Worm (Caenorhabditis elegans): ENCODE measurements around the gene C52E2.4.
"Not testable (repeated sequence)": the region's sequence is repeated elsewhere in the genome, so short reads cannot be mapped to it uniquely, and the experiment has no call there.

The C52E2.4 gene

ce11 chrII:1854094-1854493 is 11.1 kb downstream of the C52E2.4 start, which contains the start of gene fbxb-95:
TSS of gene fbxb-95 (plus strand) at chrII:1854394.
- not testable (repeated sequence) for TF ChIP-seq fos-1, tbx-2, nhr-47 (tag; optimal IDR thresholded peaks at IDR 0.05)

- TF ChIP-seq efl-1 (optimal IDR thresholded peaks at IDR 0.05), result peak; percentile 34 to 64
- peak; percentile 38 to 91 for TF ChIP-seq efl-1 (GFP tag; optimal IDR thresholded peaks at IDR 0.05 in 1 of 2)
- TF ChIP-seq dpl-1 (GFP tag; optimal IDR thresholded peaks at IDR 0.05), result peak in 1 of 3 experiments; percentile 20
Measured at ce11 chrII:1861285-1861793, 18.4 kb downstream of the C52E2.4 start, which contains the start of gene C16C4.18. TSS of gene C16C4.18 (minus strand) at chrII:1861335.

ce11 chrII:1862334-1862733 is 19.4 kb downstream of the C52E2.4 start, which contains the start of gene fbxb-98:
TSS of gene fbxb-98 (plus strand) at chrII:1862634.
- TF ChIP-seq grh-1 (GFP tag; IDR thresholded peaks at IDR 0.05); nhr-71 (tag; optimal IDR thresholded peaks at IDR 0.05); nhr-12 (tag; optimal IDR thresholded peaks at IDR 0.05): not testable (repeated sequence)

- no peak for TF ChIP-seq hlh-17 (GFP tag; optimal IDR thresholded peaks at IDR 0.05; ENCODE audit: borderline replicate concordance)
- TF ChIP-seq efl-1 (optimal IDR thresholded peaks at IDR 0.05), result no peak
- peak in 1 of 2 experiments; percentile 32 for TF ChIP-seq efl-1 (GFP tag; optimal IDR thresholded peaks at IDR 0.05 in 1 of 2)
Measured at ce11 chrII:1864278-1864677, 21.3 kb downstream of the C52E2.4 start, which contains the start of gene C16C4.17. TSS of gene C16C4.17 (plus strand) at chrII:1864578.

ce11 chrII:1865683-1866431 is 22.9 kb downstream of the C52E2.4 start, which contains the start of gene math-15:
TSS of gene math-15 (plus strand) at chrII:1866381.
- TF ChIP-seq ama-1 (optimal IDR thresholded peaks at IDR 0.05) (no peak), elt-2 (tag; optimal IDR thresholded peaks at IDR 0.05) (peak; percentile 59), nhr-47 (tag; optimal IDR thresholded peaks at IDR 0.05) (no peak), efl-1 (optimal IDR thresholded peaks at IDR 0.05) (no peak), efl-1 (GFP tag; optimal IDR thresholded peaks at IDR 0.05 in 1 of 2) (peak in 1 of 2 experiments; percentile 79), isw-1 (GFP tag; IDR thresholded peaks at IDR 0.05) (no peak)

- TF ChIP-seq ama-1 (optimal IDR thresholded peaks at IDR 0.05) (no peak), F16B12.6 (tag; optimal IDR thresholded peaks at IDR 0.05) (no peak), sptf-1 (tag; optimal IDR thresholded peaks at IDR 0.05) (no peak), lin-13 (GFP tag; optimal IDR thresholded peaks at IDR 0.05) (no peak), ztf-4 (tag; optimal IDR thresholded peaks at IDR 0.05) (no peak), dpl-1 (GFP tag; optimal IDR thresholded peaks at IDR 0.05) (no peak), ceh-88 (GFP tag; IDR thresholded peaks at IDR 0.05) (no peak), ces-1 (GFP tag; optimal IDR thresholded peaks at IDR 0.05) (no peak), pqm-1 (tag; optimal IDR thresholded peaks at IDR 0.05) (no peak)
Measured at ce11 chrII:1869120-1869519, 26.2 kb downstream of the C52E2.4 start, which contains the start of gene math-14. TSS of gene math-14 (plus strand) at chrII:1869420.

- no peak for TF ChIP-seq nhr-76 (tag; optimal IDR thresholded peaks at IDR 0.05)
- no peak for TF ChIP-seq nhr-84 (tag; optimal IDR thresholded peaks at IDR 0.05)
- TF ChIP-seq elt-2 (tag; optimal IDR thresholded peaks at IDR 0.05), result peak; percentile 33
Measured at ce11 chrII:1870875-1871592, 28.1 kb downstream of the C52E2.4 start, which contains the start of gene math-10. TSS of gene math-10 (plus strand) at chrII:1871542.

ce11 chrII:1875658-1876057 is 32.7 kb downstream of the C52E2.4 start, which contains the start of gene math-13:
TSS of gene math-13 (plus strand) at chrII:1875958.
- TF ChIP-seq skn-1 (tag; optimal IDR thresholded peaks at IDR 0.05), result no peak
- TF ChIP-seq dsc-1 (tag; optimal IDR thresholded peaks at IDR 0.05), result no peak
- no peak for TF ChIP-seq pag-3 (tag; optimal IDR thresholded peaks at IDR 0.05; ENCODE audit: borderline replicate concordance, insufficient read depth)
- no peak for TF ChIP-seq mab-9 (GFP tag; IDR thresholded peaks at IDR 0.05)
- no peak for TF ChIP-seq fos-1 (tag; optimal IDR thresholded peaks at IDR 0.05)
- TF ChIP-seq vab-15 (tag; optimal IDR thresholded peaks at IDR 0.05), result no peak
- TF ChIP-seq jun-1 (tag; optimal IDR thresholded peaks at IDR 0.05), result no peak
- no peak for TF ChIP-seq zip-4 (GFP tag; optimal IDR thresholded peaks at IDR 0.05)
- TF ChIP-seq unc-86 (tag; optimal IDR thresholded peaks at IDR 0.05), result no peak
- TF ChIP-seq mef-2 (tag; optimal IDR thresholded peaks at IDR 0.05), result no peak
- TF ChIP-seq grh-1 (GFP tag; IDR thresholded peaks at IDR 0.05), result no peak
- TF ChIP-seq elt-2 (tag; optimal IDR thresholded peaks at IDR 0.05), result no peak
- TF ChIP-seq fkh-10 (GFP tag; optimal IDR thresholded peaks at IDR 0.05), result no peak
- TF ChIP-seq efl-3 (GFP tag; optimal IDR thresholded peaks at IDR 0.05), result no peak
- no peak for TF ChIP-seq isw-1 (GFP tag; IDR thresholded peaks at IDR 0.05)
- TF ChIP-seq mep-1 (tag; optimal IDR thresholded peaks at IDR 0.05), result no peak

All from whole organism, L1 larva.